Worm (Caenorhabditis elegans) whole organism, L1 larva: ENCODE results near the gene ZC196.4.

Experiments
- aha-1 ChIP-seq: fragments of 150-350 bp; optimal IDR thresholded peaks from 2 replicates; lab custom pipeline; 2014; ENCODE audit warnings: missing biosample characterization, missing genetic modification characterization
- alr-1 ChIP-seq: fragments of 200-800 bp; sonication (Bioruptor generic); optimal IDR thresholded peaks from 2 replicates; lab custom pipeline; 2018; ENCODE audit warnings: borderline replicate concordance, mild to moderate bottlenecking, missing genetic modification characterization, missing compliant biosample characterization
- ama-1 ChIP-seq: fragments of 150-350 bp; optimal IDR thresholded peaks from 2 replicates; lab custom pipeline; 2014
- blmp-1 ChIP-seq: fragments of 150-350 bp; optimal IDR thresholded peaks from 2 replicates; lab custom pipeline; 2014; ENCODE audit warnings: missing biosample characterization, missing genetic modification characterization
- ceh-88 ChIP-seq: fragments of 200-800 bp; sonication (Bioruptor generic); IDR thresholded peaks from 2 replicates; pipeline ENCODE4 v1.3.6; 2022; ENCODE audit warnings: missing genetic modification characterization, missing compliant biosample characterization
- ces-1 ChIP-seq: fragments of 150-350 bp; optimal IDR thresholded peaks from 2 replicates; lab custom pipeline; 2014; ENCODE audit warnings: missing biosample characterization, missing genetic modification reagents, missing genetic modification characterization
- dsc-1 ChIP-seq: sonication (generic microtip); optimal IDR thresholded peaks from 2 replicates; lab custom pipeline; 2016; ENCODE audit warnings: mild to moderate bottlenecking, missing genetic modification characterization, missing compliant biosample characterization
- efl-3 ChIP-seq: fragments of 200-800 bp; sonication (Bioruptor generic); optimal IDR thresholded peaks from 2 replicates; lab custom pipeline; 2018; ENCODE audit warnings: mild to moderate bottlenecking, missing genetic modification characterization, missing compliant biosample characterization
- egl-13 ChIP-seq: sonication (generic microtip); optimal IDR thresholded peaks from 2 replicates; lab custom pipeline; 2016; ENCODE audit warnings: missing genotype, missing genetic modification reagents, missing genetic modification characterization, missing compliant biosample characterization
- elt-2 ChIP-seq: sonication (generic microtip); optimal IDR thresholded peaks from 2 replicates; lab custom pipeline; 2016; ENCODE audit warnings: missing genetic modification characterization, mild to moderate bottlenecking, inconsistent platforms, missing compliant biosample characterization, missing genetic modification reagents
- ets-5 ChIP-seq: fragments of 200-800 bp; sonication (Bioruptor generic); IDR thresholded peaks from 2 replicates; pipeline ENCODE4 v1.3.6; 2022; ENCODE audit warnings: missing genetic modification characterization, missing compliant biosample characterization
- fkh-4 ChIP-seq: sonication (generic microtip); optimal IDR thresholded peaks from 2 replicates; lab custom pipeline; 2016; ENCODE audit warnings: missing compliant biosample characterization, missing genetic modification characterization, borderline replicate concordance
- fos-1 ChIP-seq: fragments of 150-350 bp; optimal IDR thresholded peaks from 2 replicates; lab custom pipeline; 2014; ENCODE audit warnings: missing biosample characterization, missing genetic modification characterization
- grh-1 ChIP-seq: fragments of 200-800 bp; sonication (Bioruptor generic); IDR thresholded peaks from 2 replicates; pipeline ENCODE4 v1.3.6; 2022; ENCODE audit warnings: missing genetic modification reagents, missing genetic modification characterization, missing compliant biosample characterization
- hlh-17 ChIP-seq: fragments of 200-800 bp; sonication (Bioruptor generic); optimal IDR thresholded peaks from 2 replicates; lab custom pipeline; 2018; ENCODE audit warnings: missing genetic modification characterization, mild to moderate bottlenecking, missing compliant biosample characterization, moderate library complexity, borderline replicate concordance
- hlh-4 ChIP-seq: sonication (generic microtip); optimal IDR thresholded peaks from 2 replicates; lab custom pipeline; 2016; ENCODE audit warnings: mild to moderate bottlenecking, missing genetic modification characterization, missing compliant biosample characterization
- hpl-2 ChIP-seq: fragments of 150-350 bp; optimal IDR thresholded peaks from 2 replicates; lab custom pipeline; 2014; ENCODE audit warnings: missing biosample characterization, missing genetic modification reagents, missing genetic modification characterization
- irx-1 ChIP-seq: sonication (generic microtip); optimal IDR thresholded peaks from 2 replicates; lab custom pipeline; 2016; ENCODE audit warnings: missing genetic modification characterization, missing compliant biosample characterization
- isw-1 ChIP-seq: fragments of 200-800 bp; sonication (Bioruptor generic); IDR thresholded peaks from 2 replicates; pipeline ENCODE4 v1.3.6; 2022; ENCODE audit warnings: missing genetic modification characterization, missing compliant biosample characterization
- jun-1 ChIP-seq: fragments of 150-350 bp; optimal IDR thresholded peaks from 2 replicates; lab custom pipeline; 2014; ENCODE audit warnings: missing biosample characterization, missing genetic modification reagents, missing genetic modification characterization
- lin-15B ChIP-seq: fragments of 150-350 bp; sonication (generic microtip); optimal IDR thresholded peaks from 3 replicates; lab custom pipeline; 2014; ENCODE audit warnings: missing biosample characterization, missing genetic modification characterization
- lin-35 ChIP-seq, 2 experiments: fragments of 150-350 bp; optimal IDR thresholded peaks; 2 replicates each; lab custom pipeline; 2014; ENCODE audit warnings: missing biosample characterization in 2 of 2, missing genetic modification characterization in 2 of 2, missing genetic modification reagents in 2 of 2
- lin-39 ChIP-seq: fragments of 150-350 bp; optimal IDR thresholded peaks from 2 replicates; lab custom pipeline; 2014; ENCODE audit warnings: missing biosample characterization, missing genetic modification reagents, missing genetic modification characterization
- lir-3 ChIP-seq: sonication (generic microtip); optimal IDR thresholded peaks from 2 replicates; lab custom pipeline; 2016; ENCODE audit warnings: mild to moderate bottlenecking, missing genetic modification characterization, moderate library complexity, missing compliant biosample characterization; ENCODE audit not compliant: poor library complexity
- lsy-2 ChIP-seq, 2 experiments: fragments of 150-350 bp; optimal IDR thresholded peaks; 2 replicates each; lab custom pipeline; 2014; ENCODE audit warnings: missing biosample characterization in 2 of 2, missing genetic modification characterization in 2 of 2
- nhr-11 ChIP-seq: fragments of 150-350 bp; optimal IDR thresholded peaks from 2 replicates; lab custom pipeline; 2014; ENCODE audit warnings: missing biosample characterization, missing genetic modification characterization
- nhr-19 ChIP-seq: fragments of 200-800 bp; sonication (Bioruptor generic); conservative IDR thresholded peaks from 2 replicates; pipeline ENCODE4 v1.3.6; 2022; ENCODE audit warnings: missing genetic modification characterization, missing compliant biosample characterization
- nhr-28 ChIP-seq: fragments of 150-350 bp; optimal IDR thresholded peaks from 2 replicates; lab custom pipeline; 2014; ENCODE audit warnings: missing biosample characterization, missing genetic modification characterization
- nhr-71 ChIP-seq: sonication (generic microtip); optimal IDR thresholded peaks from 2 replicates; lab custom pipeline; 2016; ENCODE audit warnings: mild to moderate bottlenecking, missing genetic modification characterization, moderate library complexity, missing compliant biosample characterization
- nhr-77 ChIP-seq: fragments of 150-350 bp; optimal IDR thresholded peaks from 2 replicates; lab custom pipeline; 2014; ENCODE audit warnings: missing biosample characterization, missing genetic modification characterization
- nhr-90 ChIP-seq: sonication (generic microtip); optimal IDR thresholded peaks from 2 replicates; lab custom pipeline; 2016; ENCODE audit warnings: mild to moderate bottlenecking, missing genetic modification characterization, missing compliant biosample characterization; ENCODE audit not compliant: poor library complexity
- rnt-1 ChIP-seq: sonication (generic microtip); optimal IDR thresholded peaks from 2 replicates; lab custom pipeline; 2016; ENCODE audit warnings: mild to moderate bottlenecking, missing genetic modification characterization, moderate library complexity, missing compliant biosample characterization
- sox-4 ChIP-seq: sonication (generic microtip); optimal IDR thresholded peaks from 2 replicates; lab custom pipeline; 2016; ENCODE audit warnings: missing genetic modification characterization, missing compliant biosample characterization
- sptf-1 ChIP-seq: fragments of 150-350 bp; optimal IDR thresholded peaks from 2 replicates; lab custom pipeline; 2014; ENCODE audit warnings: missing biosample characterization, missing genetic modification characterization
- sup-37 ChIP-seq: fragments of 200-800 bp; sonication (Bioruptor generic); optimal IDR thresholded peaks from 2 replicates; lab custom pipeline; 2018; ENCODE audit warnings: mild to moderate bottlenecking, missing genetic modification characterization, missing compliant biosample characterization
- swsn-7 ChIP-seq: sonication (generic microtip); optimal IDR thresholded peaks from 2 replicates; lab custom pipeline; 2016; ENCODE audit warnings: missing genetic modification characterization, missing compliant biosample characterization
- tbx-2 ChIP-seq: sonication (generic microtip); optimal IDR thresholded peaks from 2 replicates; lab custom pipeline; 2016; ENCODE audit warnings: missing genetic modification characterization, missing compliant biosample characterization
- unc-130 ChIP-seq: fragments of 150-350 bp; optimal IDR thresholded peaks from 2 replicates; lab custom pipeline; 2017; ENCODE audit warnings: missing biosample characterization, missing genetic modification characterization, inconsistent platforms
- unc-30 ChIP-seq: sonication (generic microtip); optimal IDR thresholded peaks from 2 replicates; lab custom pipeline; 2017; ENCODE audit warnings: missing biosample characterization, missing genetic modification characterization
- unc-62 ChIP-seq: fragments of 150-350 bp; optimal IDR thresholded peaks from 2 replicates; lab custom pipeline; 2014; ENCODE audit warnings: missing biosample characterization, missing genetic modification reagents, missing genetic modification characterization
- unc-86 ChIP-seq: sonication (generic microtip); optimal IDR thresholded peaks from 2 replicates; lab custom pipeline; 2016; ENCODE audit warnings: missing genetic modification characterization, missing compliant biosample characterization
- unc-98 ChIP-seq: fragments of 200-800 bp; sonication (Bioruptor generic); IDR thresholded peaks from 2 replicates; pipeline ENCODE4 v1.3.6; 2022; ENCODE audit warnings: missing genetic modification characterization, missing compliant biosample characterization
- vab-15 ChIP-seq: sonication (generic microtip); optimal IDR thresholded peaks from 2 replicates; lab custom pipeline; 2017; ENCODE audit warnings: missing genotype, mild to moderate bottlenecking, missing genetic modification characterization, missing compliant biosample characterization
- xbp-1 ChIP-seq: sonication (generic microtip); optimal IDR thresholded peaks from 2 replicates; lab custom pipeline; 2016; ENCODE audit warnings: missing genetic modification characterization, missing compliant biosample characterization
- zip-4 ChIP-seq: fragments of 200-800 bp; sonication (Bioruptor generic); optimal IDR thresholded peaks from 2 replicates; lab custom pipeline; 2018; ENCODE audit warnings: mild to moderate bottlenecking, missing genetic modification characterization, moderate library complexity, missing compliant biosample characterization
- ztf-4 ChIP-seq: fragments of 150-350 bp; optimal IDR thresholded peaks from 2 replicates; lab custom pipeline; 2014; ENCODE audit warnings: missing biosample characterization, missing genetic modification characterization

The ZC196.4 gene

ce11 chrV:8729100-8729499, 3.8 kb upstream of the ZC196.4 start, which contains the start of gene ZC196.5:
TSS of gene ZC196.5 (plus strand) at chrV:8729400.
- TF ChIP-seq nhr-19 (no peak), nhr-11 (no peak), hpl-2 (GFP tag; lab: Kevin White, UChicago) (no peak), jun-1 (no peak), nhr-28 (tag; lab: Kevin White, UChicago) (no peak), nhr-77 (no peak), swsn-7 (no peak), xbp-1 (tag; lab: Kevin White, UChicago) (no peak), zip-4 (GFP tag; lab: Kevin White, UChicago) (no peak), ces-1 (GFP tag; lab: Kevin White, UChicago) (no peak), fos-1 (tag; lab: Kevin White, UChicago) (no peak), blmp-1 (tag; lab: Kevin White, UChicago) (no peak), lin-15B (tag; lab: Kevin White, UChicago) (no peak), rnt-1 (no peak)

DNA sequence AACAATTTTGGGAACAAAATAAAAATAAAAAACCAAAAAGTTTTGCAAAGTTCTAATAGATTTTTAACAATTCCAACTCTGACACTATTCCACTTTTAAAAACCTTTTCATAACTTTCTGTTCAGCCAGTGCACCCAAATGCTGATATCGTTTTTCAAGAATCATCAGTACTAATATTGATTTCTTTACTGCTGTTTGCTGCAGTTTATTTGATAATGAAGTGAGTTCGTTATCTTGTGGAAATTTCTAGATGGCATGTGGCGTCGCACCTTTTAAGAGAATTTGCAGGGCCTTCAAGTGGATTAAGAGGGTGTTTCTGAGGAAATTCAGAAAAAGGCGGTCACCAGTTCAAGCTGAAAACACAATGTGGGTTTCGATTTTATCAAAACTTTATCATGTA, 1.9 kb upstream of the ZC196.4 start:
- no peak for TF ChIP-seq swsn-7
- TF ChIP-seq elt-2, result peak; percentile 21

DNA sequence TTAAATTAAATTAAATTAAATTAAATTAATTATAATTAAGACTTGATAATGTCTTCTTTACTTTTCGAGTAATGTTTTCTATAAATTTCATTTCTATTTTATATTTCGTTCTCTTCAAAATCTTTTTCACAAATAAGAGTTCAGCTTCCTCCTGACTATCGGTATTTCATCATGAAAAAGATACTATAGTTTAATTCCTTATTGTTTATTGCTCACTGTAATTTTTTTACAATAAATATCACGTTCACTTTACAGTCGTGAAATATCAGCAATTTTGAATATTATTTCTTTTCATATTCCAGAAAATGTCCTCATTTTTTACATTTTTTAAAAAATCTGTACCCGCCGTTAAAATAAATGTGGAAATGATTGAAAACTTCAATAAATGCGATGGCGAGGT, 3.5 kb downstream of the ZC196.4 start, which contains the start of gene ZC196.3:
TSS of gene ZC196.3 (plus strand) at position 301 of the 400 bp plus-strand sequence.
- TF ChIP-seq isw-1 (no peak), hlh-17 (GFP tag; lab: Kevin White, UChicago) (no peak), aha-1 (tag; lab: Kevin White, UChicago) (no peak), unc-30 (tag; lab: Kevin White, UChicago) (no peak), xbp-1 (tag; lab: Kevin White, UChicago) (no peak), rnt-1 (no peak), ztf-4 (tag; lab: Kevin White, UChicago) (no peak), ama-1 (lab: Kevin White, UChicago) (no peak), sox-4 (tag; lab: Kevin White, UChicago) (no peak), lsy-2 (tag; optimal IDR thresholded peaks at IDR 0.05; lab: Kevin White, UChicago) (no peak), unc-62 (GFP tag; lab: Kevin White, UChicago) (no peak), nhr-90 (tag; lab: Kevin White, UChicago) (no peak), vab-15 (tag; lab: Kevin White, UChicago) (no peak), ets-5 (no peak), fkh-4 (tag; lab: Kevin White, UChicago) (no peak), jun-1 (no peak)

ce11 chrV:8739136-8739535, 6.2 kb downstream of the ZC196.4 start, which contains the start of gene ZC196.2:
TSS of gene ZC196.2 (plus strand) at chrV:8739436.
- TF ChIP-seq dsc-1 (tag; lab: Kevin White, UChicago) (no peak), tbx-2 (tag; lab: Kevin White, UChicago) (no peak), lir-3 (tag; lab: Kevin White, UChicago) (no peak), grh-1 (no peak), sptf-1 (no peak), unc-130 (tag; lab: Kevin White, UChicago) (no peak), ets-5 (no peak), alr-1 (tag; lab: Kevin White, UChicago) (no peak), efl-3 (GFP tag; lab: Kevin White, UChicago) (no peak), hpl-2 (GFP tag; lab: Kevin White, UChicago) (no peak)

DNA sequence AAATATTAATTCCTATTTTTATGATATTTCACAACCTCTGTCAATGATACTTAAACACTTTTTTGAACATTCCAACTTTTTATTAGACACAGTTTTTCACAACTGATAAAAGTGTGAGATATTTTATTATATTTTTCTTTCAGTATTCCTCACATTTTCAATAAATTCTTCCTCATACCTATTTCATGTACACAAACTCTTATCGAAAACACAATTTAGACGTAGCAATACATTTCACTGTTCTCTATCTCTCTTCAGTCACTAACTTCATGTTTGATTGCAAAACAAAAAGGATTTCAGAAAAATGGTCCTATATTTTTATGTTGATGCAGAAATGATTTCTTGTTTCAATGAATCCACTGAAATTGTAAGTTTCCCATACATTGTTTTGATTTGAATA, 13.0 kb downstream of the ZC196.4 start, which contains the start of gene B0507.6:
TSS of gene B0507.6 (plus strand) at position 301 of the 400 bp plus-strand sequence.
- TF ChIP-seq lin-39 (no peak), elt-2 (no peak), irx-1 (tag; lab: Kevin White, UChicago) (no peak), unc-98 (no peak), sup-37 (GFP tag; lab: Kevin White, UChicago) (no peak), lsy-2 (tag; optimal IDR thresholded peaks at IDR 0.05; lab: Kevin White, UChicago) (no peak), nhr-19 (no peak), nhr-11 (no peak), sptf-1 (no peak), grh-1 (no peak), egl-13 (no peak), nhr-71 (tag; lab: Kevin White, UChicago) (no peak), nhr-90 (tag; lab: Kevin White, UChicago) (no peak), nhr-28 (tag; lab: Kevin White, UChicago) (no peak), lin-35 (GFP tag; optimal IDR thresholded peaks at IDR 0.05; lab: Kevin White, UChicago) (no peak), blmp-1 (tag; lab: Kevin White, UChicago) (no peak), hlh-4 (no peak), ceh-88 (no peak), unc-86 (tag; lab: Kevin White, UChicago) (no peak)
